Fruit fly (Drosophila melanogaster): ENCODE data around the gene CG15482.
A peak's percentile ranks its signal among the peaks of the same experiment; 100 is the strongest.

CG15482 gene

DNA sequence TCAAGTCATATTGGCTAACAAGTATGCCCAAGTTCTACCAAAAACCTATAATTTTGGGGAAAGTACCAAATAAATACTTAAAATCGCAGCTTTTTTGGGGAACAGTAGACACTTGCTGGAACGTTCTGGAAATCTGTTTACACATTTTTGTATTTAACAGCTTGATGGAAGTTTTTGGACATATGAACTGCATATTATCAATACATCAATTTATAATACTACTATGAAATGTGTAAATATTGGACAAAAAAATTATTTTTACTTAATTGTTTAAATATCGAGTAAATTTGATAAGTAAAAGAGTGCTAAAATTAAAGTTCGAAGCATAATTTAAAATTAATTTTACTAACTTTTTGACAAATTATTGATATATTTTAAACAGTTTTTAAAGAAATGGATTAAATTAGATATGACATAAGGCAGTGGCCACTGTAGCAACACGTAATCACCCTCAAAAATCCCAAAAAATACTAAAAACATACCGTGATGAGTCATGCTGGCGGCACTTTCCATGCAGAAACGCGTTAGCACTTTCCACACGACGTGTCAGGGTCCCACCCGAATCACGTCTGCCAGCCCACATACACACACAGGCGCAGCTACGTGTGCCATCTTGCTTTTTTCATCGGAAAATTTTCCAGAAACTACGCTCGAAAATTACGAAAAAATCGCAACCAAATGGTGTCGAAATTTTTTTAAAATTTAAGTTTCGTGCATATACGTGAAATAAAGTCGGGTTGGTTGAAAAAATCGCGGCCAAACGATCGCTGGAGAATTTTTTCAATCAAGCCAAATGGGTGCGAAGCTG lies 46.4 kb downstream of the CG15482 start, which contains the start of gene Sirt1 (continued):
- TF ChIP-seq CG10979 (tag; optimal IDR thresholded peaks at IDR 0.05), result peak; percentile 87
- no peak for TF ChIP-seq yki (optimal IDR thresholded peaks at IDR 0.05)
- peak; percentile 49 for TF ChIP-seq kah (GFP tag; optimal IDR thresholded peaks at IDR 0.05)
- peak; percentile 71; the same call in 2 of the 3 replicates for TF ChIP-seq Aef1 (GFP tag; IDR thresholded peaks at IDR 0.05)
- TF ChIP-seq odd (GFP tag; optimal IDR thresholded peaks at IDR 0.05), result peak; percentile 80
- TF ChIP-seq CG18619 (GFP tag; optimal IDR thresholded peaks at IDR 0.05), result peak; percentile 89
- TF ChIP-seq ci (GFP tag; IDR thresholded peaks at IDR 0.05), result peak; percentile 48; the same call in 1 of the 3 replicates
- no peak for TF ChIP-seq sima (GFP tag; optimal IDR thresholded peaks at IDR 0.05)
- TF ChIP-seq NfI (GFP tag; optimal IDR thresholded peaks at IDR 0.05), result peak; percentile 81
- TF ChIP-seq tgo (GFP tag; IDR thresholded peaks at IDR 0.05), result peak; percentile 84
- 0 out of 3 replicates have a peak, but pooled peaks have one; percentile 20 for TF ChIP-seq CG16813 (GFP tag; IDR thresholded peaks at IDR 0.05; ENCODE audit: partially characterized antibody)
- peak; percentile 88 for TF ChIP-seq CG12104 (GFP tag; optimal IDR thresholded peaks at IDR 0.05)
- no peak for TF ChIP-seq Dfd (GFP tag; optimal IDR thresholded peaks at IDR 0.05)
- no peak for TF ChIP-seq Optix (GFP tag; IDR thresholded peaks at IDR 0.05)
- TF ChIP-seq hb (GFP tag; IDR thresholded peaks at IDR 0.05; ENCODE audit: partially characterized antibody), result no peak
- TF ChIP-seq Myb (GFP tag; optimal IDR thresholded peaks at IDR 0.05), result no peak
- TF ChIP-seq onecut (GFP tag; IDR thresholded peaks at IDR 0.05), result peak; percentile 51
- no peak for TF ChIP-seq pros (GFP tag; optimal IDR thresholded peaks at IDR 0.05)
- TF ChIP-seq CG8924 (tag; optimal IDR thresholded peaks at IDR 0.05), result peak; percentile 88
- peak; percentile 84 for TF ChIP-seq CG12155 (GFP tag; optimal IDR thresholded peaks at IDR 0.05)
- no peak for TF ChIP-seq ham (GFP tag; IDR thresholded peaks at IDR 0.05)
- no peak for TF ChIP-seq ERR (GFP tag; optimal IDR thresholded peaks at IDR 0.05)
- TF ChIP-seq Mes4 (GFP tag; optimal IDR thresholded peaks at IDR 0.05), result no peak
- no peak for TF ChIP-seq CHES-1-like (GFP tag; optimal IDR thresholded peaks at IDR 0.05)
- TF ChIP-seq CG9437 (GFP tag; optimal IDR thresholded peaks at IDR 0.05), result peak; percentile 94
- no peak for TF ChIP-seq da (GFP tag; optimal IDR thresholded peaks at IDR 0.05)
- TF ChIP-seq Taf1 (GFP tag; IDR thresholded peaks at IDR 0.05), result peak; percentile 32; the same call in 1 of the 2 replicates
- no peak for TF ChIP-seq Kr (GFP tag; optimal IDR thresholded peaks at IDR 0.05)
- peak; percentile 84 for TF ChIP-seq CG15011 (GFP tag; optimal IDR thresholded peaks at IDR 0.05)
- TF ChIP-seq aop (GFP tag; IDR thresholded peaks at IDR 0.05), result no peak
- TF ChIP-seq CG8944 (GFP tag; optimal IDR thresholded peaks at IDR 0.05), result peak; percentile 58
- TF ChIP-seq CG34224 (GFP tag; IDR thresholded peaks at IDR 0.05; ENCODE audit: partially characterized antibody), result peak; percentile 45; the same call in 1 of the 3 replicates
- peak; percentile 89 for TF ChIP-seq sug (tag; optimal IDR thresholded peaks at IDR 0.05)
- TF ChIP-seq Abd-B (GFP tag; optimal IDR thresholded peaks at IDR 0.05), result peak; percentile 92
- peak; percentile 35 for TF ChIP-seq CG17568 (GFP tag; optimal IDR thresholded peaks at IDR 0.05)
- TF ChIP-seq CG12236 (GFP tag; optimal IDR thresholded peaks at IDR 0.05), result no peak
- TF ChIP-seq rib (GFP tag; IDR thresholded peaks at IDR 0.05), result no peak
- no peak for TF ChIP-seq Hr39 (optimal IDR thresholded peaks at IDR 0.05)
- TF ChIP-seq disco-r (GFP tag; optimal IDR thresholded peaks at IDR 0.05), result no peak
- peak; percentile 45 for TF ChIP-seq CG4617 (GFP tag; optimal IDR thresholded peaks at IDR 0.05; ENCODE audit: borderline replicate concordance)
- TF ChIP-seq CG13624 (GFP tag; optimal IDR thresholded peaks at IDR 0.05), result peak; percentile 34
- TF ChIP-seq CG33213 (GFP tag; optimal IDR thresholded peaks at IDR 0.05), result no peak
- peak; percentile 88 for TF ChIP-seq CG9215 (GFP tag; IDR thresholded peaks at IDR 0.05)
- peak; percentile 65 for TF ChIP-seq CG1529 (GFP tag; optimal IDR thresholded peaks at IDR 0.05)
- peak; percentile 87 for TF ChIP-seq fd3F (GFP tag; optimal IDR thresholded peaks at IDR 0.05)
- peak; percentile 93 for TF ChIP-seq Ssrp (tag; optimal IDR thresholded peaks at IDR 0.05)
- peak; percentile 95 for TF ChIP-seq gem (tag; optimal IDR thresholded peaks at IDR 0.05)
- TF ChIP-seq CG16779 (GFP tag; IDR thresholded peaks at IDR 0.05), result 0 out of 2 replicates have a peak, but pooled peaks have one; percentile 21
- TF ChIP-seq CG2678 (tag; optimal IDR thresholded peaks at IDR 0.05), result peak; percentile 96
- TF ChIP-seq pho (GFP tag; optimal IDR thresholded peaks at IDR 0.05), result peak; percentile 52

Measured in whole organism, embryonic.